Fruit fly (Drosophila melanogaster) whole organism, embryonic: Measurements from ENCODE around the gene Nrd1.

Experiments
- Abd-B ChIP-seq: fragments of 200-800 bp; sonication (Bioruptor generic); optimal IDR thresholded peaks from 2 replicates; lab custom pipeline; 2018; ENCODE audit warnings: missing biosample characterization, mild to moderate bottlenecking, missing genetic modification characterization, moderate library complexity
- Bgb ChIP-seq: fragments of 200-800 bp; sonication (Bioruptor generic); IDR thresholded peaks from 2 replicates; pipeline ENCODE4 v1.3.6; 2022; ENCODE audit warnings: missing biosample characterization, missing genetic modification characterization; ENCODE audit not compliant: partially characterized antibody
- C15 ChIP-seq: fragments of 200-800 bp; sonication (Bioruptor generic); IDR thresholded peaks from 3 replicates; pipeline ENCODE4 v1.3.6; 2022; ENCODE audit warnings: missing biosample characterization, missing genetic modification characterization
- CG10462 ChIP-seq: fragments of 200-800 bp; sonication (Bioruptor generic); optimal IDR thresholded peaks from 2 replicates; lab custom pipeline; 2016; ENCODE audit warnings: missing biosample characterization, missing genetic modification characterization
- CG12071 ChIP-seq: fragments of 200-800 bp; sonication (Bioruptor generic); optimal IDR thresholded peaks from 3 replicates; lab custom pipeline; 2018; ENCODE audit warnings: missing biosample characterization, mild to moderate bottlenecking, missing genetic modification characterization
- CG12299 ChIP-seq: fragments of 200-800 bp; sonication (Bioruptor generic); optimal IDR thresholded peaks from 2 replicates; lab custom pipeline; 2018; ENCODE audit warnings: missing biosample characterization, mild to moderate bottlenecking, missing genetic modification characterization
- CG12744 ChIP-seq: fragments of 200-800 bp; sonication (Bioruptor generic); optimal IDR thresholded peaks from 2 replicates; lab custom pipeline; 2016; ENCODE audit warnings: missing biosample characterization, missing genetic modification characterization
- CG14050 ChIP-seq: fragments of 200-800 bp; sonication (Bioruptor generic); IDR thresholded peaks from 3 replicates; pipeline ENCODE4 v1.3.6; 2022; ENCODE audit warnings: missing biosample characterization, missing genetic modification characterization
- CG15011 ChIP-seq: fragments of 200-800 bp; sonication (Bioruptor generic); optimal IDR thresholded peaks from 3 replicates; lab custom pipeline; 2018; ENCODE audit warnings: missing biosample characterization, mild to moderate bottlenecking, missing genetic modification characterization
- CG15601 ChIP-seq: fragments of 200-800 bp; sonication (Bioruptor generic); optimal IDR thresholded peaks from 3 replicates; lab custom pipeline; 2019; ENCODE audit warnings: missing biosample characterization, mild to moderate bottlenecking, missing genetic modification characterization, moderate library complexity
- CG16863 ChIP-seq: fragments of 200-800 bp; sonication (Bioruptor generic); optimal IDR thresholded peaks from 3 replicates; lab custom pipeline; 2016; ENCODE audit warnings: missing biosample characterization, missing genetic modification characterization
- CG2199 ChIP-seq: fragments of 200-800 bp; sonication (Bioruptor generic); IDR thresholded peaks from 3 replicates; pipeline ENCODE4 v1.3.6; 2022; ENCODE audit warnings: missing biosample characterization, missing genetic modification characterization
- CG2202 ChIP-seq: fragments of 200-800 bp; sonication (Bioruptor generic); optimal IDR thresholded peaks from 2 replicates; lab custom pipeline; 2018; ENCODE audit warnings: missing biosample characterization, mild to moderate bottlenecking, missing genetic modification characterization
- CG30403 ChIP-seq: fragments of 200-800 bp; sonication (Bioruptor generic); optimal IDR thresholded peaks from 3 replicates; lab custom pipeline; 2016; ENCODE audit warnings: missing biosample characterization, missing genetic modification characterization
- CG32772 ChIP-seq: fragments of 200-800 bp; sonication (Bioruptor generic); IDR thresholded peaks from 2 replicates; pipeline ENCODE4 v1.3.6; 2022; ENCODE audit warnings: missing biosample characterization, missing genetic modification characterization
- CG4328 ChIP-seq: fragments of 200-800 bp; sonication (Bioruptor generic); optimal IDR thresholded peaks from 3 replicates; lab custom pipeline; 2017; ENCODE audit warnings: missing biosample characterization, missing genetic modification reagents, missing genetic modification characterization
- CG4730 ChIP-seq: fragments of 200-800 bp; sonication (Bioruptor generic); IDR thresholded peaks from 2 replicates; pipeline ENCODE4 v1.3.6; 2022; ENCODE audit warnings: missing biosample characterization, missing genetic modification characterization
- CG6854 ChIP-seq: fragments of 200-800 bp; sonication (Bioruptor generic); optimal IDR thresholded peaks from 3 replicates; lab custom pipeline; 2017; ENCODE audit warnings: missing biosample characterization, mild to moderate bottlenecking, missing genetic modification characterization
- CG7271 ChIP-seq: fragments of 200-800 bp; sonication (Bioruptor generic); optimal IDR thresholded peaks from 2 replicates; lab custom pipeline; 2018; ENCODE audit warnings: missing biosample characterization, mild to moderate bottlenecking, missing genetic modification characterization, moderate library complexity
- CG9215 ChIP-seq: fragments of 200-800 bp; sonication (Bioruptor generic); IDR thresholded peaks from 2 replicates; pipeline ENCODE4 v1.3.6; 2022; ENCODE audit warnings: missing biosample characterization, missing genetic modification characterization
- CG9727 ChIP-seq: fragments of 200-800 bp; sonication (Bioruptor generic); optimal IDR thresholded peaks from 3 replicates; lab custom pipeline; 2017; ENCODE audit warnings: missing biosample characterization, mild to moderate bottlenecking, missing genetic modification characterization
- CrebB ChIP-seq: fragments of 200-800 bp; sonication (Bioruptor generic); optimal IDR thresholded peaks from 3 replicates; lab custom pipeline; 2018; ENCODE audit warnings: missing biosample characterization, mild to moderate bottlenecking, missing genetic modification characterization
- Ets65A ChIP-seq: fragments of 200-800 bp; sonication (Bioruptor generic); peaks from one replicate; lab custom pipeline; 2016; ENCODE audit warnings: missing biosample characterization, missing genetic modification characterization
- Ets97D ChIP-seq: fragments of 200-800 bp; sonication (Bioruptor generic); optimal IDR thresholded peaks from 3 replicates; lab custom pipeline; 2016; ENCODE audit warnings: missing biosample characterization, missing genetic modification characterization
- Hr3 ChIP-seq: fragments of 200-800 bp; sonication (Bioruptor generic); optimal IDR thresholded peaks from 3 replicates; lab custom pipeline; 2016; ENCODE audit warnings: missing biosample characterization, missing genetic modification characterization
- Hr78 ChIP-seq, 2 experiments: fragments of 200-800 bp in 1 of 2; fragments of >200 bp in 1 of 2; sonication (Bioruptor generic) in 1 of 2; optimal IDR thresholded peaks; 2 replicates each; lab custom pipeline; 2017 to 2019; ENCODE audit warnings: missing biosample characterization in 2 of 2, missing genetic modification characterization in 2 of 2, mild to moderate bottlenecking in 1 of 2, moderate library complexity in 1 of 2
- Neu2 ChIP-seq: fragments of 200-800 bp; sonication (Bioruptor generic); optimal IDR thresholded peaks from 3 replicates; lab custom pipeline; 2016; ENCODE audit warnings: missing biosample characterization, missing genetic modification characterization, borderline replicate concordance
- Spps ChIP-seq: fragments of 200-800 bp; sonication (Bioruptor generic); optimal IDR thresholded peaks from 2 replicates; lab custom pipeline; 2018; ENCODE audit warnings: missing biosample characterization, mild to moderate bottlenecking, missing genetic modification characterization
- ac ChIP-seq: fragments of 200-800 bp; sonication (Bioruptor generic); optimal IDR thresholded peaks from 3 replicates; lab custom pipeline; 2017; ENCODE audit warnings: missing biosample characterization, mild to moderate bottlenecking, missing genetic modification characterization
- al ChIP-seq: fragments of 200-800 bp; sonication (Bioruptor generic); IDR thresholded peaks from 2 replicates; pipeline ENCODE4 v1.3.6; 2022; ENCODE audit warnings: missing biosample characterization, missing genetic modification characterization
- ara ChIP-seq: fragments of 200-800 bp; sonication (Bioruptor generic); IDR thresholded peaks from 2 replicates; pipeline ENCODE4 v1.3.6; 2022; ENCODE audit warnings: missing biosample characterization, missing genetic modification characterization
- chinmo ChIP-seq: fragments of 200-800 bp; sonication (Bioruptor generic); IDR thresholded peaks from 4 replicates; pipeline ENCODE4 v1.3.6; 2022; ENCODE audit warnings: missing biosample characterization, missing genetic modification characterization; ENCODE audit not compliant: partially characterized antibody
- crol ChIP-seq: fragments of 200-800 bp; sonication (Bioruptor generic); IDR thresholded peaks from 2 replicates; pipeline ENCODE4 v1.3.6; 2022; ENCODE audit warnings: missing biosample characterization, missing genetic modification characterization
- dan ChIP-seq: fragments of 200-800 bp; sonication (Bioruptor generic); IDR thresholded peaks from 2 replicates; pipeline ENCODE4 v1.3.6; 2022; ENCODE audit warnings: missing biosample characterization, missing genetic modification characterization
- dimm ChIP-seq: fragments of 200-800 bp; sonication (Bioruptor generic); IDR thresholded peaks from 2 replicates; pipeline ENCODE4 v1.3.6; 2022; ENCODE audit warnings: missing biosample characterization, missing genetic modification characterization
- ems ChIP-seq: fragments of 200-800 bp; sonication (Bioruptor generic); optimal IDR thresholded peaks from 3 replicates; lab custom pipeline; 2016; ENCODE audit warnings: missing biosample characterization, missing genetic modification characterization
- eve ChIP-seq, 2 experiments: fragments of >200 bp; optimal IDR thresholded peaks; 2 replicates each; lab custom pipeline; 2017; ENCODE audit warnings: missing biosample characterization in 2 of 2, missing genetic modification characterization in 2 of 2
- exex ChIP-seq: fragments of 200-800 bp; sonication (Bioruptor generic); optimal IDR thresholded peaks from 4 replicates; lab custom pipeline; 2018; ENCODE audit warnings: missing biosample characterization, mild to moderate bottlenecking, missing genetic modification characterization, moderate library complexity
- eyg ChIP-seq: fragments of 200-800 bp; sonication (Bioruptor generic); optimal IDR thresholded peaks from 3 replicates; lab custom pipeline; 2016; ENCODE audit warnings: missing biosample characterization, missing genetic modification characterization
- fd64A ChIP-seq: fragments of 200-800 bp; sonication (Bioruptor generic); optimal IDR thresholded peaks from 3 replicates; lab custom pipeline; 2018; ENCODE audit warnings: missing biosample characterization, mild to moderate bottlenecking, missing genetic modification characterization
- hth ChIP-seq: fragments of >200 bp; optimal IDR thresholded peaks from 2 replicates; lab custom pipeline; 2017; ENCODE audit warnings: inconsistent platforms
- jumu ChIP-seq: fragments of 200-800 bp; sonication (Bioruptor generic); optimal IDR thresholded peaks from 3 replicates; lab custom pipeline; 2016; ENCODE audit warnings: missing biosample characterization, missing genetic modification characterization
- kni ChIP-seq: fragments of 200-800 bp; sonication (Bioruptor generic); optimal IDR thresholded peaks from 3 replicates; lab custom pipeline; 2017; ENCODE audit warnings: mild to moderate bottlenecking, missing biosample characterization, missing genetic modification reagents, missing genetic modification characterization
- peb ChIP-seq: fragments of 200-800 bp; sonication (Bioruptor generic); IDR thresholded peaks from 2 replicates; pipeline ENCODE4 v1.3.6; 2022; ENCODE audit warnings: missing biosample characterization, missing genetic modification characterization
- scrt ChIP-seq: fragments of 200-800 bp; sonication (Bioruptor generic); optimal IDR thresholded peaks from 2 replicates; lab custom pipeline; 2018; ENCODE audit warnings: missing biosample characterization, mild to moderate bottlenecking, missing genetic modification characterization, moderate library complexity
- sens ChIP-seq: fragments of 200-800 bp; sonication (Bioruptor generic); peaks from one replicate; lab custom pipeline; 2016; ENCODE audit warnings: missing biosample characterization, missing genetic modification characterization
- shn ChIP-seq: fragments of 200-800 bp; sonication (Bioruptor generic); optimal IDR thresholded peaks from 3 replicates; lab custom pipeline; 2016; ENCODE audit warnings: missing biosample characterization, missing genetic modification characterization
- sug ChIP-seq: fragments of 200-800 bp; optimal IDR thresholded peaks from 2 replicates; lab custom pipeline; 2019; ENCODE audit warnings: missing biosample characterization, mild to moderate bottlenecking, missing genetic modification characterization, moderate library complexity
- unpg ChIP-seq: fragments of 200-800 bp; sonication (Bioruptor generic); optimal IDR thresholded peaks from 3 replicates; lab custom pipeline; 2018; ENCODE audit warnings: missing biosample characterization, mild to moderate bottlenecking, missing genetic modification characterization, moderate library complexity
- usp ChIP-seq: fragments of >200 bp; optimal IDR thresholded peaks from 2 replicates; lab custom pipeline; 2017; ENCODE audit warnings: missing biosample characterization, missing genetic modification characterization
- vvl ChIP-seq: fragments of 200-800 bp; sonication (Bioruptor generic); IDR thresholded peaks from 2 replicates; pipeline ENCODE4 v1.3.6; 2022; ENCODE audit warnings: missing biosample characterization, missing genetic modification characterization

Nrd1 gene

dm6 chrX:11915154-11915593, 46.5 kb upstream of the Nrd1 start (continued):
- peak; percentile 81 for TF ChIP-seq CG7271 (tag; lab: Kevin White, UChicago)
- TF ChIP-seq Hr3 (GFP tag; lab: Kevin White, UChicago) = peak; percentile 85
- peak; percentile 63 for TF ChIP-seq CrebB (tag; lab: Kevin White, UChicago)
- no peak for TF ChIP-seq Bgb
- peak; percentile 84 for TF ChIP-seq CG6854
- TF ChIP-seq kni (GFP tag; lab: Kevin White, UChicago) = peak; percentile 92
- peak; percentile 83 for TF ChIP-seq CG32772
- TF ChIP-seq chinmo (GFP tag; lab: Robert Waterston, UW) = peak; percentile 86
- no peak for TF ChIP-seq CG12744
- TF ChIP-seq eyg (GFP tag; lab: Kevin White, UChicago) = no peak
- no peak for TF ChIP-seq Ets97D
- peak; percentile 93 for TF ChIP-seq unpg (GFP tag; lab: Kevin White, UChicago)
- no peak for TF ChIP-seq jumu (GFP tag; lab: Kevin White, UChicago)
- TF ChIP-seq CG14050 (GFP tag; lab: Robert Waterston, UW) = peak; percentile 78
- peak; percentile 72; the same call in 1 of the 3 replicates for TF ChIP-seq CG2199
- peak; percentile 64 for TF ChIP-seq peb (GFP tag; lab: Robert Waterston, UW)
- TF ChIP-seq vvl (GFP tag; lab: Robert Waterston, UW) = peak; percentile 89
- peak; percentile 44 for TF ChIP-seq ems (GFP tag; lab: Kevin White, UChicago)
- TF ChIP-seq dan = peak; percentile 71
- peak; percentile 92 for TF ChIP-seq Abd-B (GFP tag; lab: Kevin White, UChicago)
- TF ChIP-seq Spps (tag; lab: Kevin White, UChicago) = peak; percentile 80
- TF ChIP-seq CG4730 (GFP tag; lab: Robert Waterston, UW) = peak; percentile 59
- TF ChIP-seq CG12299 (tag; lab: Kevin White, UChicago) = peak; percentile 90
- TF ChIP-seq CG2202 (tag; lab: Kevin White, UChicago) = peak; percentile 81
- peak; percentile 91 for TF ChIP-seq CG4328 (GFP tag; lab: Kevin White, UChicago)
- peak; percentile 85 for TF ChIP-seq sens (GFP tag; lab: Kevin White, UChicago)
- peak; percentile 23 for TF ChIP-seq fd64A (GFP tag; lab: Kevin White, UChicago)
- peak; percentile 61; the same call in 1 of the 2 replicates for TF ChIP-seq dimm
- no peak for TF ChIP-seq Neu2 (GFP tag; lab: Kevin White, UChicago)
- peak; percentile 57 for TF ChIP-seq CG10462 (GFP tag; lab: Kevin White, UChicago)
- TF ChIP-seq CG16863 (GFP tag; lab: Kevin White, UChicago) = no peak
- peak; percentile 61 for TF ChIP-seq CG12071 (GFP tag; lab: Kevin White, UChicago)
- TF ChIP-seq ara (GFP tag; lab: Robert Waterston, UW) = peak; percentile 88
- TF ChIP-seq CG30403 (GFP tag; lab: Kevin White, UChicago) = peak; percentile 83
- peak; percentile 85 for TF ChIP-seq scrt (GFP tag; lab: Kevin White, UChicago)
- TF ChIP-seq Ets65A = peak; percentile 33
- TF ChIP-seq CG15601 = peak; percentile 87
- peak in 1 of 2 experiments; percentile 58 for TF ChIP-seq eve (GFP tag; optimal IDR thresholded peaks at IDR 0.05; lab: Kevin White, UChicago)
- TF ChIP-seq al (GFP tag; lab: Robert Waterston, UW) = peak; percentile 82
- TF ChIP-seq shn (GFP tag; lab: Kevin White, UChicago) = no peak
- no peak for TF ChIP-seq usp (GFP tag; lab: Kevin White, UChicago)
- TF ChIP-seq sug = peak; percentile 90
- peak; percentile 72; the same call in 1 of the 3 replicates for TF ChIP-seq C15 (GFP tag; lab: Robert Waterston, UW)
- TF ChIP-seq exex (tag; lab: Kevin White, UChicago) = peak; percentile 67
- TF ChIP-seq crol (GFP tag; lab: Robert Waterston, UW) = peak; percentile 34; the same call in 1 of the 2 replicates
- TF ChIP-seq hth = no peak
- peak; percentile 77 for TF ChIP-seq CG15011 (GFP tag; lab: Kevin White, UChicago)
- TF ChIP-seq Hr78 (GFP tag; optimal IDR thresholded peaks at IDR 0.05; lab: Kevin White, UChicago) = peak in 1 of 2 experiments; percentile 79
- peak; percentile 61 for TF ChIP-seq ac
- TF ChIP-seq CG9215 (GFP tag; lab: Robert Waterston, UW) = peak; percentile 84
- TF ChIP-seq CG9727 (GFP tag; lab: Kevin White, UChicago) = peak; percentile 94
